Fruit fly (Drosophila melanogaster): ENCODE data around the gene CG7130.

The CG7130 gene

DNA sequence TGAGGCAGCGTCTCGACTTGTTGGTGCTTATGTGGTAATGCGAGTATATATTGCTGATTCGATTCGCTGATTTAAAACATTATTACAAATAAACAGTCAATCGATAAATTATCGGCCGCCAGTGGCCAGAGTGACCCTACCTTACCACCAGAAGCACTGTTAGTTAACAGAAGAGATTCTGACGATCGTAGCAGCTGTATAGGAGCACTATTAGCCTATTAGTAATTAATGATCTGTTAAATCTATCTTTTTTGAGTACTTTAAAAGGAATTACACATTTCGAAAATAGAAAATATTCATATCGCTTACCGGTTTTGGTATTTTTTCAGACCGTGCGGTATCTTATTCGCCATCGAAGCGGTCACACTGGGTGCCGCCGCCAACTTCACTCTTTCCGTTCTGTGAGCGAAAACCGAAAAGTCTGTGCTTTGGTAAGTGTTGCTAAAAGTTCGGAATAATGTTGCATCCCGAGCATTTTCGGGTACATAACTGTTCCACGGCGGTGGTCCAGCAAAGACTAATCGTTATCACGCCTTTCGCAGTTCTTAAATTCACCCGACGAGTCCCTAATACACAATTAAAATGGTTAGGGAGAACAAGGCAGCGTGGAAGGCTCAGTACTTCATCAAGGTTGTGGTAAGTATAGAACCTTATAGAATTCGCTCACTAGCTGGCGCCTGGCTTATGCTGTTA lies at the start of gene CG7130, which contains the start of gene RpLP0 (continued):
- 0 out of 2 replicates have a peak, but pooled peaks have one; percentile 23 for TF ChIP-seq dimm (GFP tag; IDR thresholded peaks at IDR 0.05)
- no peak; the same call in 1 of the 2 replicates for TF ChIP-seq CG2129 (GFP tag; IDR thresholded peaks at IDR 0.05; ENCODE audit: partially characterized antibody)
- peak; percentile 38 for TF ChIP-seq Kr (GFP tag; optimal IDR thresholded peaks at IDR 0.05)
- peak in 1 of 2 experiments; percentile 65 for TF ChIP-seq crp (GFP tag; optimal IDR thresholded peaks at IDR 0.05)
- no peak for TF ChIP-seq eve (GFP tag; optimal IDR thresholded peaks at IDR 0.05)
- TF ChIP-seq sens-2 (GFP tag; IDR thresholded peaks at IDR 0.05) = peak; percentile 92
- peak; percentile 87 for TF ChIP-seq CG2712 (tag; optimal IDR thresholded peaks at IDR 0.05)
- peak; percentile 87 for TF ChIP-seq ac (GFP tag; optimal IDR thresholded peaks at IDR 0.05)
- peak; percentile 61 for TF ChIP-seq Deaf1 (tag; optimal IDR thresholded peaks at IDR 0.05)
- TF ChIP-seq CG31388 (GFP tag; optimal IDR thresholded peaks at IDR 0.05) = peak; percentile 67
- TF ChIP-seq CG15696 (tag; optimal IDR thresholded peaks at IDR 0.05) = peak; percentile 59
- TF ChIP-seq CG11456 (GFP tag; IDR thresholded peaks at IDR 0.05) = peak; percentile 94
- peak; percentile 78 for TF ChIP-seq ftz-f1 (GFP tag; optimal IDR thresholded peaks at IDR 0.05)
- TF ChIP-seq CG15011 (GFP tag; optimal IDR thresholded peaks at IDR 0.05) = peak; percentile 92
- TF ChIP-seq HHEX (GFP tag; optimal IDR thresholded peaks at IDR 0.05) = peak; percentile 95
- TF ChIP-seq CG15269 (tag; optimal IDR thresholded peaks at IDR 0.05) = peak; percentile 85
- peak; percentile 77 for TF ChIP-seq H15 (GFP tag; IDR thresholded peaks at IDR 0.05)
- no peak for TF ChIP-seq Trl (optimal IDR thresholded peaks at IDR 0.05)
- peak; percentile 95 for TF ChIP-seq Trl (GFP tag; optimal IDR thresholded peaks at IDR 0.05)
- TF ChIP-seq peb (GFP tag; IDR thresholded peaks at IDR 0.05) = peak; percentile 51; the same call in 1 of the 2 replicates
- TF ChIP-seq bowl (GFP tag; IDR thresholded peaks at IDR 0.05) = peak; percentile 67
- peak; percentile 80 to 95 for TF ChIP-seq dpn (GFP tag; optimal IDR thresholded peaks at IDR 0.05)
- peak; percentile 94 for TF ChIP-seq CHES-1-like (GFP tag; optimal IDR thresholded peaks at IDR 0.05)
- peak; percentile 93 for TF ChIP-seq chm (GFP tag; IDR thresholded peaks at IDR 0.05)
- TF ChIP-seq MESR4 (GFP tag; optimal IDR thresholded peaks at IDR 0.05) = peak; percentile 99
- peak; percentile 77 for TF ChIP-seq cwo (GFP tag; optimal IDR thresholded peaks at IDR 0.05)
- peak; percentile 66 for TF ChIP-seq abd-A (tag; optimal IDR thresholded peaks at IDR 0.05)
- TF ChIP-seq kah (GFP tag; optimal IDR thresholded peaks at IDR 0.05) = peak; percentile 87
- TF ChIP-seq gcm2 (GFP tag; optimal IDR thresholded peaks at IDR 0.05) = peak; percentile 74
- TF ChIP-seq Xrp1 (GFP tag; IDR thresholded peaks at IDR 0.05) = no peak; the same call in 1 of the 2 replicates
- peak; percentile 77 for TF ChIP-seq CG5180 (GFP tag; optimal IDR thresholded peaks at IDR 0.05)
- TF ChIP-seq Blimp-1 (GFP tag; optimal IDR thresholded peaks at IDR 0.05) = peak; percentile 63
- TF ChIP-seq Xbp1 (GFP tag; optimal IDR thresholded peaks at IDR 0.05) = peak; percentile 89
- peak; percentile 98 for TF ChIP-seq sens (GFP tag)
- peak; percentile 93 for TF ChIP-seq Fer3 (tag; optimal IDR thresholded peaks at IDR 0.05)
- TF ChIP-seq CG12299 (tag; optimal IDR thresholded peaks at IDR 0.05) = peak; percentile 82
- TF ChIP-seq Dbx (GFP tag; IDR thresholded peaks at IDR 0.05) = peak; percentile 92
- TF ChIP-seq CG8290 (GFP tag; optimal IDR thresholded peaks at IDR 0.05) = peak; percentile 88
- peak; percentile 92 to 95 for TF ChIP-seq CG8290 (tag; optimal IDR thresholded peaks at IDR 0.05)
- peak; percentile 78 for TF ChIP-seq CG14441 (GFP tag; IDR thresholded peaks at IDR 0.05)
- peak; percentile 75 for TF ChIP-seq CG8281 (tag; optimal IDR thresholded peaks at IDR 0.05)
- TF ChIP-seq ssp (GFP tag; IDR thresholded peaks at IDR 0.05) = peak; percentile 77
- peak; percentile 77 for TF ChIP-seq CG13894 (tag; optimal IDR thresholded peaks at IDR 0.05)
- TF ChIP-seq CG1529 (GFP tag; optimal IDR thresholded peaks at IDR 0.05) = peak; percentile 90
- peak; percentile 96 for TF ChIP-seq CG33213 (GFP tag; optimal IDR thresholded peaks at IDR 0.05)
- TF ChIP-seq CG11696 (GFP tag; IDR thresholded peaks at IDR 0.05) = peak; percentile 70
- peak; percentile 92 for TF ChIP-seq Hsf (GFP tag; optimal IDR thresholded peaks at IDR 0.05)
- peak; percentile 68 for TF ChIP-seq exex (tag; optimal IDR thresholded peaks at IDR 0.05)
- peak; percentile 88 for TF ChIP-seq CG1792 (GFP tag; optimal IDR thresholded peaks at IDR 0.05)
- TF ChIP-seq p53 (GFP tag; optimal IDR thresholded peaks at IDR 0.05) = peak; percentile 89

Measured in whole organism, embryonic.